Fruit fly (Drosophila melanogaster): ENCODE measurements around the gene CG32277.

CG32277 gene

DNA sequence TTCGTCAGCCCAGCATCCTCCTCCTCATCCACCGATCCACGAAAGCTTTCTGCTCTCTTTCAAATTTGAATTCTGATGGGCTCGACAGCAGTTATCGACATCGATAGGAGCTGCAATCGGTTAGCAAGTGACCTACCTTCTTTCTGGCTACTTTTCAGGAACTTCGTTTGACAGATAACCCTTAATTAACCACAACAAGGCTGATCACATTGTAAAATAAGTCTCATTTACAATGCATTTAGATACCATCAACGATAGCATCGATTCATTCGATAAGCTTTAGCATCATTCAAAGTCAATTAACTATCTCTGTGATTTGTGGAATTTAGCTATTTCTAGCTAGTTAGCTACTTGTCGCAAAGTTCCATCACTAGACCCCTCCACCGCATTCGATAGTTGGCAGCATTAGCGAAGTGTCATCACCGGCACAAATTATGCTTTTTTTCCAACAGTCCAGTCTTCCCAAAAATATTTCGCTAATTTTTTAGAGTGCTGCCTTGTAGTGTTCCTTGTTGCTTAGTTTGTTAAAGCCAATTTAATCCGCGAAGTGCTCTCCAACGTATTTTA is 26.6 kb downstream of the CG32277 start, which contains the start of the genes MnM and Girdin (continued):
- TF ChIP-seq sr (GFP tag; IDR thresholded peaks at IDR 0.05) (no peak), shn (GFP tag; optimal IDR thresholded peaks at IDR 0.05) (peak; percentile 87), btn (GFP tag; optimal IDR thresholded peaks at IDR 0.05) (peak; percentile 52), stc (GFP tag; IDR thresholded peaks at IDR 0.05) (no peak), az2 (GFP tag; optimal IDR thresholded peaks at IDR 0.05) (peak; percentile 56), Bdp1 (GFP tag; optimal IDR thresholded peaks at IDR 0.05) (peak; percentile 54), C15 (GFP tag; IDR thresholded peaks at IDR 0.05) (no peak), CG10979 (tag; optimal IDR thresholded peaks at IDR 0.05) (peak; percentile 36), Gug (GFP tag; IDR thresholded peaks at IDR 0.05) (peak; percentile 56; the same call in 2 of the 4 replicates), ttk (GFP tag; IDR thresholded peaks at IDR 0.05) (no peak), E2f1 (GFP tag; IDR thresholded peaks at IDR 0.05) (peak; percentile 25; the same call in 1 of the 2 replicates), D (optimal IDR thresholded peaks at IDR 0.05) (peak; percentile 91), D (GFP tag; optimal IDR thresholded peaks at IDR 0.05) (no peak), CG18262 (tag; optimal IDR thresholded peaks at IDR 0.05) (no peak), gsb-n (tag; optimal IDR thresholded peaks at IDR 0.05) (peak; percentile 78), Deaf1 (tag; optimal IDR thresholded peaks at IDR 0.05) (no peak), CG2889 (GFP tag; IDR thresholded peaks at IDR 0.05) (no peak), CG18476 (GFP tag; optimal IDR thresholded peaks at IDR 0.05) (no peak), Mrtf (GFP tag; IDR thresholded peaks at IDR 0.05) (no peak), bigmax (GFP tag; optimal IDR thresholded peaks at IDR 0.05) (no peak), Aef1 (GFP tag; IDR thresholded peaks at IDR 0.05) (0 out of 3 replicates have a peak, but pooled peaks have one; percentile 21), CG11093 (GFP tag; IDR thresholded peaks at IDR 0.05) (no peak), croc (GFP tag; conservative IDR thresholded peaks at IDR 0.05) (no peak), ro (GFP tag; IDR thresholded peaks at IDR 0.05) (no peak), CG4404 (GFP tag; IDR thresholded peaks at IDR 0.05) (peak; percentile 28; the same call in 1 of the 2 replicates), Nf-YA (GFP tag; IDR thresholded peaks at IDR 0.05) (no peak), CG4730 (GFP tag; IDR thresholded peaks at IDR 0.05) (0 out of 2 replicates have a peak, but pooled peaks have one; percentile 11), Meics (GFP tag; optimal IDR thresholded peaks at IDR 0.05) (peak; percentile 22), gcm2 (GFP tag; optimal IDR thresholded peaks at IDR 0.05) (no peak), Optix (GFP tag; IDR thresholded peaks at IDR 0.05) (no peak), scrt (GFP tag; optimal IDR thresholded peaks at IDR 0.05) (no peak), chif (GFP tag; optimal IDR thresholded peaks at IDR 0.05) (peak; percentile 37 to 74), tll (GFP tag; optimal IDR thresholded peaks at IDR 0.05) (peak; percentile 53 to 97), CG9876 (GFP tag; optimal IDR thresholded peaks at IDR 0.05) (peak; percentile 60), CG7786 (GFP tag; optimal IDR thresholded peaks at IDR 0.05) (peak; percentile 86), Blimp-1 (GFP tag; optimal IDR thresholded peaks at IDR 0.05) (no peak), ERR (GFP tag; optimal IDR thresholded peaks at IDR 0.05) (peak; percentile 55), Ets97D (GFP tag; optimal IDR thresholded peaks at IDR 0.05) (peak; percentile 79), NFAT (GFP tag; IDR thresholded peaks at IDR 0.05) (peak; percentile 62; the same call in 1 of the 2 replicates), TFAM (GFP tag; optimal IDR thresholded peaks at IDR 0.05) (no peak), CG9609 (GFP tag; optimal IDR thresholded peaks at IDR 0.05) (peak; percentile 79), bsh (GFP tag; optimal IDR thresholded peaks at IDR 0.05) (peak in 1 of 2 experiments; percentile 41), CG9215 (GFP tag; IDR thresholded peaks at IDR 0.05) (peak; percentile 67), Tbp (GFP tag; optimal IDR thresholded peaks at IDR 0.05) (peak; percentile 39), CG14441 (GFP tag; IDR thresholded peaks at IDR 0.05) (0 out of 2 replicates have a peak, but pooled peaks have one; percentile 19), cad (GFP tag; optimal IDR thresholded peaks at IDR 0.05) (no peak), tio (GFP tag; optimal IDR thresholded peaks at IDR 0.05) (no peak), Eip74EF (GFP tag; optimal IDR thresholded peaks at IDR 0.05) (no peak), fd96Cb (tag; optimal IDR thresholded peaks at IDR 0.05) (peak; percentile 16), CG2712 (tag; optimal IDR thresholded peaks at IDR 0.05) (peak; percentile 55), Hmr (GFP tag; optimal IDR thresholded peaks at IDR 0.05) (peak; percentile 59)

Measured in whole organism, embryonic.